Fruit fly (Drosophila melanogaster) whole organism, embryonic: ENCODE measurements around the gene CG10011.
A peak's percentile ranks its signal among the peaks of the same experiment; 100 is the strongest.

Experiments used
- Bgb ChIP-seq: fragments of 200-800 bp; sonication (Bioruptor generic); IDR thresholded peaks from 2 replicates; pipeline ENCODE4 v1.3.6; 2022; ENCODE audit warnings: missing biosample characterization, missing genetic modification characterization; ENCODE audit not compliant: partially characterized antibody
- CG10274 ChIP-seq: fragments of 200-800 bp; sonication (Bioruptor generic); optimal IDR thresholded peaks from 3 replicates; lab custom pipeline; 2017; ENCODE audit warnings: missing biosample characterization, mild to moderate bottlenecking, missing genetic modification characterization
- CG12942 ChIP-seq: fragments of 200-800 bp; sonication (Bioruptor generic); optimal IDR thresholded peaks from 3 replicates; lab custom pipeline; 2016; ENCODE audit warnings: missing biosample characterization, missing genetic modification characterization
- CG14441 ChIP-seq: fragments of 200-800 bp; sonication (Bioruptor generic); IDR thresholded peaks from 2 replicates; pipeline ENCODE4 v1.3.6; 2022; ENCODE audit warnings: missing biosample characterization, missing genetic modification characterization
- CG15073 ChIP-seq: fragments of 200-800 bp; sonication (Bioruptor generic); optimal IDR thresholded peaks from 2 replicates; lab custom pipeline; 2016; ENCODE audit warnings: missing biosample characterization, missing genetic modification characterization
- CG15696 ChIP-seq: fragments of 200-800 bp; sonication (Bioruptor generic); optimal IDR thresholded peaks from 2 replicates; lab custom pipeline; 2019; ENCODE audit warnings: missing biosample characterization, mild to moderate bottlenecking, missing genetic modification characterization, moderate library complexity
- CG18011 ChIP-seq: fragments of 200-800 bp; sonication (Bioruptor generic); optimal IDR thresholded peaks from 2 replicates; lab custom pipeline; 2017; ENCODE audit warnings: missing biosample characterization, missing genetic modification characterization, mild to moderate bottlenecking, moderate library complexity, missing genotype
- CG2889 ChIP-seq: fragments of 200-800 bp; sonication (Bioruptor generic); IDR thresholded peaks from 3 replicates; pipeline ENCODE4 v1.3.6; 2022; ENCODE audit warnings: missing biosample characterization, missing genetic modification characterization
- CG31388 ChIP-seq: fragments of 200-800 bp; sonication (Bioruptor generic); optimal IDR thresholded peaks from 2 replicates; lab custom pipeline; 2016; ENCODE audit warnings: missing biosample characterization, missing genetic modification characterization
- CG32767 ChIP-seq: fragments of 200-800 bp; sonication (Bioruptor generic); IDR thresholded peaks from 2 replicates; pipeline ENCODE4 v1.3.6; 2022; ENCODE audit warnings: missing biosample characterization, missing genetic modification characterization
- CG6272 ChIP-seq: fragments of 200-800 bp; sonication (Bioruptor generic); IDR thresholded peaks from 2 replicates; pipeline ENCODE4 v1.3.6; 2022; ENCODE audit warnings: missing biosample characterization, missing genetic modification characterization
- CG7271 ChIP-seq: fragments of 200-800 bp; sonication (Bioruptor generic); optimal IDR thresholded peaks from 2 replicates; lab custom pipeline; 2018; ENCODE audit warnings: missing biosample characterization, mild to moderate bottlenecking, missing genetic modification characterization, moderate library complexity
- CG7372 ChIP-seq: fragments of 200-800 bp; sonication (Bioruptor generic); IDR thresholded peaks from 2 replicates; pipeline ENCODE4 v1.3.6; 2022; ENCODE audit warnings: missing biosample characterization, missing genetic modification characterization
- CG7963 ChIP-seq: fragments of 200-800 bp; sonication (Bioruptor generic); IDR thresholded peaks from 3 replicates; pipeline ENCODE4 v1.3.6; 2022; ENCODE audit warnings: missing biosample characterization, missing genetic modification characterization; ENCODE audit not compliant: partially characterized antibody
- CG8089 ChIP-seq: fragments of 200-800 bp; sonication (Bioruptor generic); optimal IDR thresholded peaks from 3 replicates; lab custom pipeline; 2016; ENCODE audit warnings: missing biosample characterization, missing genetic modification characterization
- CG8478 ChIP-seq: fragments of >200 bp; optimal IDR thresholded peaks from 2 replicates; lab custom pipeline; 2018
- CG9932 ChIP-seq: fragments of 200-800 bp; sonication (Bioruptor generic); IDR thresholded peaks from 2 replicates; pipeline ENCODE4 v1.3.6; 2022; ENCODE audit warnings: missing biosample characterization, missing genetic modification characterization
- Dp ChIP-seq: fragments of 200-800 bp; sonication (Bioruptor generic); optimal IDR thresholded peaks from 2 replicates; lab custom pipeline; 2018; ENCODE audit warnings: missing biosample characterization, mild to moderate bottlenecking, missing genetic modification characterization, moderate library complexity
- Eip74EF ChIP-seq, 2 experiments: fragments of 200-800 bp in 1 of 2; fragments of >200 bp in 1 of 2; sonication (Bioruptor generic) in 1 of 2; optimal IDR thresholded peaks; 2 replicates each; lab custom pipeline; 2017 to 2019; ENCODE audit warnings: missing biosample characterization in 2 of 2, missing genetic modification characterization in 2 of 2, mild to moderate bottlenecking in 1 of 2, moderate library complexity in 1 of 2
- Fer1 ChIP-seq: fragments of 200-800 bp; sonication (Bioruptor generic); optimal IDR thresholded peaks from 2 replicates; lab custom pipeline; 2017; ENCODE audit warnings: missing biosample characterization, mild to moderate bottlenecking, missing genetic modification characterization
- Hmx ChIP-seq: fragments of 200-800 bp; sonication (Bioruptor generic); optimal IDR thresholded peaks from 2 replicates; lab custom pipeline; 2016; ENCODE audit warnings: missing biosample characterization, missing genetic modification characterization
- Hr39 ChIP-seq: fragments of >200 bp; optimal IDR thresholded peaks from 2 replicates; lab custom pipeline; 2017
- Lim3 ChIP-seq: fragments of 200-800 bp; sonication (Bioruptor generic); IDR thresholded peaks from 2 replicates; pipeline ENCODE4 v1.3.6; 2022; ENCODE audit warnings: missing biosample characterization, missing genetic modification characterization
- MTF-1 ChIP-seq: fragments of 200-800 bp; sonication (Bioruptor generic); optimal IDR thresholded peaks from 2 replicates; lab custom pipeline; 2018; ENCODE audit warnings: missing biosample characterization, mild to moderate bottlenecking, missing genetic modification characterization, borderline replicate concordance
- PHDP ChIP-seq: fragments of 200-800 bp; sonication (Bioruptor generic); optimal IDR thresholded peaks from 3 replicates; lab custom pipeline; 2018; ENCODE audit warnings: missing biosample characterization, mild to moderate bottlenecking, missing genetic modification characterization, moderate library complexity
- Ravus ChIP-seq: fragments of 200-800 bp; sonication (Bioruptor generic); IDR thresholded peaks from 2 replicates; pipeline ENCODE4 v1.3.6; 2022; ENCODE audit warnings: missing biosample characterization, missing genetic modification characterization
- Rfx ChIP-seq: fragments of 200-800 bp; sonication (Bioruptor generic); IDR thresholded peaks from 2 replicates; pipeline ENCODE4 v1.3.6; 2022; ENCODE audit warnings: missing biosample characterization, missing genetic modification characterization
- Six4 ChIP-seq: fragments of 200-800 bp; sonication (Bioruptor generic); optimal IDR thresholded peaks from 2 replicates; lab custom pipeline; 2016; ENCODE audit warnings: missing biosample characterization, missing genetic modification characterization
- Sox100B ChIP-seq: fragments of 200-800 bp; sonication (Bioruptor generic); optimal IDR thresholded peaks from 3 replicates; lab custom pipeline; 2018; ENCODE audit warnings: missing biosample characterization, mild to moderate bottlenecking, missing genetic modification characterization
- Xbp1 ChIP-seq: fragments of 200-800 bp; sonication (Bioruptor generic); optimal IDR thresholded peaks from 3 replicates; lab custom pipeline; 2016; ENCODE audit warnings: missing biosample characterization, mild to moderate bottlenecking, missing genetic modification characterization
- aop ChIP-seq: fragments of 200-800 bp; sonication (Bioruptor generic); IDR thresholded peaks from 2 replicates; pipeline ENCODE4 v1.3.6; 2022; ENCODE audit warnings: missing biosample characterization, missing genetic modification characterization
- ap ChIP-seq: fragments of 200-800 bp; sonication (Bioruptor generic); IDR thresholded peaks from 2 replicates; pipeline ENCODE4 v1.3.6; 2022; ENCODE audit warnings: missing biosample characterization, missing genetic modification characterization
- br ChIP-seq: fragments of >200 bp; optimal IDR thresholded peaks from 2 replicates; lab custom pipeline; 2017
- crc ChIP-seq: fragments of 200-800 bp; sonication (Bioruptor generic); optimal IDR thresholded peaks from 2 replicates; lab custom pipeline; 2016; ENCODE audit warnings: missing biosample characterization, missing genetic modification characterization
- crp ChIP-seq, 2 experiments: fragments of 200-800 bp; sonication (Bioruptor generic); optimal IDR thresholded peaks; 2 replicates in 1 of 2; 3 replicates in 1 of 2; lab custom pipeline; 2017; ENCODE audit warnings: missing biosample characterization in 2 of 2, missing genetic modification characterization in 2 of 2, mild to moderate bottlenecking in 1 of 2, moderate library complexity in 1 of 2
- emc ChIP-seq: fragments of 200-800 bp; sonication (Bioruptor generic); optimal IDR thresholded peaks from 2 replicates; lab custom pipeline; 2016; ENCODE audit warnings: missing biosample characterization, missing genetic modification characterization
- en ChIP-seq: fragments of 200-800 bp; sonication (Bioruptor generic); optimal IDR thresholded peaks from 2 replicates; lab custom pipeline; 2016; ENCODE audit warnings: missing biosample characterization, missing genetic modification characterization
- ftz-f1 ChIP-seq: fragments of 200-800 bp; sonication (Bioruptor generic); optimal IDR thresholded peaks from 2 replicates; lab custom pipeline; 2016; ENCODE audit warnings: missing biosample characterization, missing genetic modification characterization
- gfzf ChIP-seq: fragments of 200-800 bp; sonication (Bioruptor generic); optimal IDR thresholded peaks from 2 replicates; lab custom pipeline; 2016; ENCODE audit warnings: missing biosample characterization, mild to moderate bottlenecking, missing genetic modification characterization, moderate library complexity
- gsb-n ChIP-seq: fragments of 200-800 bp; sonication (Bioruptor generic); optimal IDR thresholded peaks from 3 replicates; lab custom pipeline; 2018; ENCODE audit warnings: missing biosample characterization, mild to moderate bottlenecking, missing genetic modification characterization
- lab ChIP-seq: fragments of 200-800 bp; sonication (Bioruptor generic); optimal IDR thresholded peaks from 3 replicates; lab custom pipeline; 2017; ENCODE audit warnings: missing biosample characterization, missing genetic modification characterization, mild to moderate bottlenecking, moderate library complexity, missing genetic modification reagents
- luna ChIP-seq: fragments of 200-800 bp; sonication (Bioruptor generic); optimal IDR thresholded peaks from 2 replicates; lab custom pipeline; 2016; ENCODE audit warnings: missing biosample characterization, missing genetic modification characterization
- mam ChIP-seq: fragments of 200-800 bp; sonication (Bioruptor generic); optimal IDR thresholded peaks from 3 replicates; lab custom pipeline; 2016; ENCODE audit warnings: missing biosample characterization, missing genetic modification characterization
- nmo ChIP-seq: fragments of 200-800 bp; sonication (Bioruptor generic); optimal IDR thresholded peaks from 2 replicates; lab custom pipeline; 2018; ENCODE audit warnings: missing biosample characterization, mild to moderate bottlenecking, missing genetic modification characterization, moderate library complexity
- phol ChIP-seq: fragments of 200-800 bp; sonication (Bioruptor generic); optimal IDR thresholded peaks from 3 replicates; lab custom pipeline; 2018; ENCODE audit warnings: missing biosample characterization, mild to moderate bottlenecking, missing genetic modification characterization, moderate library complexity
- pita ChIP-seq: fragments of 200-800 bp; sonication (Bioruptor generic); optimal IDR thresholded peaks from 2 replicates; lab custom pipeline; 2017; ENCODE audit warnings: missing biosample characterization, mild to moderate bottlenecking, missing genetic modification characterization
- sisA ChIP-seq: fragments of 200-800 bp; sonication (Bioruptor generic); IDR thresholded peaks from 2 replicates; pipeline ENCODE4 v1.3.6; 2022; ENCODE audit warnings: missing biosample characterization, missing genetic modification characterization
- trem ChIP-seq: fragments of 200-800 bp; optimal IDR thresholded peaks from 3 replicates; lab custom pipeline; 2019; ENCODE audit warnings: missing biosample characterization, mild to moderate bottlenecking, missing genetic modification characterization, moderate library complexity
- unc-4 ChIP-seq: fragments of 200-800 bp; sonication (Bioruptor generic); IDR thresholded peaks from 2 replicates; pipeline ENCODE4 v1.3.6; 2022; ENCODE audit warnings: missing biosample characterization, missing genetic modification characterization; ENCODE audit not compliant: partially characterized antibody
- wdn ChIP-seq: fragments of 200-800 bp; sonication (Bioruptor generic); IDR thresholded peaks from 2 replicates; pipeline ENCODE4 v1.3.6; 2022; ENCODE audit warnings: missing biosample characterization, missing genetic modification characterization
- wek ChIP-seq: fragments of 200-800 bp; sonication (Bioruptor generic); optimal IDR thresholded peaks from 3 replicates; lab custom pipeline; 2018; ENCODE audit warnings: missing biosample characterization, mild to moderate bottlenecking, missing genetic modification characterization, moderate library complexity

The CG10011 gene

DNA sequence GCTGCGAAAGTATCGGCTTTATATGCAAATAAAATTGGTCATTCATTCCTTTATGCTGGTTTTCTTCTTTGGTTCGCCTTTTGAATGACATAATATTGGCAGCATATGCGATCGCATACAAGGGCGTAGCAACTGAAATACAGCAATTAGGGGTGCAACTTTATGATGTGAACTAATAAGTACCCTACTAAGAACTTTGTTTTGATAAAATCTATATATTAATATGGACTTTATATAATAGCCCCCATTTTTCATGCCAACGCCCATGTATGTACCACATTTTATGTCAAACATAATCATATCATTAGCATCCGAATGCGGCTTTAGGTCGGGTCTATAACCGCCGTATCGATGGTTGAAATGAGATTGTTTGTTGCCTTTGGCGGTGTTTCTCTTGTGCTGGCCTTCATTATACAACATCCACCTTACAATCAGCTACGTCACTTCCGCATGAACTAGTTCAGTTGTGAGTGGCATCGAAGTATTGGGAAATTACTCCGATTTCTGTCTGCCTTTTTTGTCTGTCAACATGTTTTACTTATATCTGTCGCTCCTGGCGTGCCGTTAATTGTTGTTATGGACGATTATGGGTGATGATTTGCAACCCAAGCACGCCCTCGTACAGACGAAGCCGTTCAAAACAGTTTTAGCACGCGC, 42.1 kb upstream of the CG10011 start (continued):
- TF ChIP-seq Hmx (GFP tag; lab: Kevin White, UChicago) (no peak), Hr39 (lab: Kevin White, UChicago) (no peak), MTF-1 (no peak), aop (GFP tag; lab: Robert Waterston, UW) (no peak), Bgb (GFP tag; lab: Robert Waterston, UW) (no peak), lab (peak; percentile 71), trem (no peak), crp (GFP tag; optimal IDR thresholded peaks at IDR 0.05; lab: Kevin White, UChicago) (no peak), Six4 (GFP tag; lab: Kevin White, UChicago) (peak; percentile 4), CG8089 (no peak), phol (tag; lab: Kevin White, UChicago) (peak; percentile 12), CG2889 (GFP tag; lab: Robert Waterston, UW) (0 out of 3 replicates have a peak, but pooled peaks have one; percentile 12), gfzf (GFP tag; lab: Kevin White, UChicago) (no peak), unc-4 (GFP tag; lab: Robert Waterston, UW) (no peak), Dp (GFP tag; lab: Kevin White, UChicago) (no peak), Fer1 (GFP tag; lab: Kevin White, UChicago) (peak; percentile 63), CG31388 (GFP tag; lab: Kevin White, UChicago) (no peak), sisA (GFP tag; lab: Robert Waterston, UW) (peak; percentile 63), PHDP (tag; lab: Kevin White, UChicago) (peak; percentile 68), Lim3 (no peak), CG7271 (no peak), CG6272 (GFP tag; lab: Robert Waterston, UW) (peak; percentile 60), Xbp1 (GFP tag; lab: Kevin White, UChicago) (peak; percentile 66), CG15696 (tag; lab: Kevin White, UChicago) (no peak), CG8478 (lab: Kevin White, UChicago) (no peak), luna (GFP tag; lab: Kevin White, UChicago) (no peak), ap (GFP tag; lab: Robert Waterston, UW) (0 out of 2 replicates have a peak, but pooled peaks have one; percentile 6), pita (GFP tag; lab: Kevin White, UChicago) (no peak), CG32767 (0 out of 2 replicates have a peak, but pooled peaks have one; percentile 33), crc (no peak), mam (GFP tag; lab: Kevin White, UChicago) (peak; percentile 21), gsb-n (tag; lab: Kevin White, UChicago) (no peak), Ravus (GFP tag; lab: Robert Waterston, UW) (no peak), Eip74EF (GFP tag; optimal IDR thresholded peaks at IDR 0.05; lab: Kevin White, UChicago) (peak in 1 of 2 experiments; percentile 93), wdn (GFP tag; lab: Robert Waterston, UW) (0 out of 2 replicates have a peak, but pooled peaks have one; percentile 11), CG14441 (GFP tag; lab: Robert Waterston, UW) (peak; percentile 83), wek (GFP tag; lab: Kevin White, UChicago) (no peak), ftz-f1 (GFP tag; lab: Kevin White, UChicago) (no peak), CG18011 (GFP tag; lab: Kevin White, UChicago) (no peak), Rfx (peak; percentile 90), br (no peak), CG7963 (no peak), CG15073 (GFP tag; lab: Kevin White, UChicago) (no peak), CG7372 (peak; percentile 51; the same call in 1 of the 2 replicates), CG9932 (GFP tag; lab: Robert Waterston, UW) (peak; percentile 71), CG10274 (GFP tag; lab: Kevin White, UChicago) (no peak), emc (GFP tag; lab: Kevin White, UChicago) (no peak), CG12942 (GFP tag; lab: Kevin White, UChicago) (no peak), nmo (GFP tag; lab: Kevin White, UChicago) (peak; percentile 8), en (GFP tag; lab: Kevin White, UChicago) (no peak), Sox100B (GFP tag; lab: Kevin White, UChicago) (peak; percentile 6)
